Worm (Caenorhabditis elegans): ENCODE data around the gene Y59H11AR.3.

Y59H11AR.3 gene

ce11 chrIV:8608934-8609333 is 13.7 kb upstream of the Y59H11AR.3 start, which contains the start of gene F42A9.6:
Gene F42A9.6 (plus strand): TSS chrIV:8609234.
- no peak for TF ChIP-seq gmeb-1 (tag; optimal IDR thresholded peaks at IDR 0.05)
- TF ChIP-seq crh-2 (tag; optimal IDR thresholded peaks at IDR 0.05), result no peak
- TF ChIP-seq ceh-16 (tag; optimal IDR thresholded peaks at IDR 0.05), result no peak

ce11 chrIV:8608204-8608603 is 13.0 kb upstream of the Y59H11AR.3 start:
- TF ChIP-seq unc-55 (GFP tag; optimal IDR thresholded peaks at IDR 0.05), result peak; percentile 68
- no peak for TF ChIP-seq ZK546.5 (tag; optimal IDR thresholded peaks at IDR 0.05)
- peak; percentile 17 for TF ChIP-seq mab-5 (tag; optimal IDR thresholded peaks at IDR 0.05)

ce11 chrIV:8605217-8605616 is 10.0 kb upstream of the Y59H11AR.3 start:
- TF ChIP-seq unc-62 (GFP tag; optimal IDR thresholded peaks at IDR 0.05) (no peak), zag-1 (tag; optimal IDR thresholded peaks at IDR 0.05) (no peak), F13H6.1 (tag; optimal IDR thresholded peaks at IDR 0.05) (peak; percentile 33), C34F6.9 (tag; optimal IDR thresholded peaks at IDR 0.05) (peak; percentile 66), nhr-129 (tag; optimal IDR thresholded peaks at IDR 0.05) (peak; percentile 48), nhr-6 (tag; optimal IDR thresholded peaks at IDR 0.05) (peak; percentile 13), lsy-2 (tag; optimal IDR thresholded peaks at IDR 0.05) (peak in 1 of 2 experiments; percentile 49), sma-9 (GFP tag; optimal IDR thresholded peaks at IDR 0.05) (peak; percentile 67), sma-9 (tag; optimal IDR thresholded peaks at IDR 0.05) (no peak)

ce11 chrIV:8602877-8603276 is 7.7 kb upstream of the Y59H11AR.3 start, which contains the start of gene Y59H11AR.10:
Gene Y59H11AR.10 (plus strand): TSS chrIV:8603177.
- TF ChIP-seq mdl-1 (tag; optimal IDR thresholded peaks at IDR 0.05) (no peak), sma-3 (GFP tag; optimal IDR thresholded peaks at IDR 0.05) (no peak), lin-13 (GFP tag; optimal IDR thresholded peaks at IDR 0.05) (no peak), zag-1 (tag; optimal IDR thresholded peaks at IDR 0.05) (no peak), ztf-1 (GFP tag; conservative IDR thresholded peaks at IDR 0.05) (no peak), nhr-25 (tag; optimal IDR thresholded peaks at IDR 0.05) (no peak), unc-39 (tag; optimal IDR thresholded peaks at IDR 0.05) (no peak), blmp-1 (tag; optimal IDR thresholded peaks at IDR 0.05; ENCODE audit: insufficient read depth) (no peak), fos-1 (tag; optimal IDR thresholded peaks at IDR 0.05) (no peak)

ce11 chrIV:8600712-8601330 is 5.6 kb upstream of the Y59H11AR.3 start, which contains the start of gene Y59H11AR.4:
Gene Y59H11AR.4 (minus strand): TSS chrIV:8600762.
- TF ChIP-seq egl-27 (tag; optimal IDR thresholded peaks at IDR 0.05), result no peak
- no peak for TF ChIP-seq ceh-82 (tag; optimal IDR thresholded peaks at IDR 0.05)
- TF ChIP-seq sma-9 (GFP tag; optimal IDR thresholded peaks at IDR 0.05), result peak; percentile 6
- no peak for TF ChIP-seq sma-9 (tag; optimal IDR thresholded peaks at IDR 0.05)
- no peak for TF ChIP-seq elt-1 (tag; optimal IDR thresholded peaks at IDR 0.05)

ce11 chrIV:8597504-8597903 is 2.3 kb upstream of the Y59H11AR.3 start:
- TF ChIP-seq crh-2 (tag; optimal IDR thresholded peaks at IDR 0.05), result peak; percentile 5
- no peak for TF ChIP-seq sem-4 (tag; optimal IDR thresholded peaks at IDR 0.05)
- TF ChIP-seq ztf-11 (tag; optimal IDR thresholded peaks at IDR 0.05), result no peak
- TF ChIP-seq mbf-1 (tag; optimal IDR thresholded peaks at IDR 0.05), result no peak
- TF ChIP-seq gmeb-1 (tag; optimal IDR thresholded peaks at IDR 0.05), result peak; percentile 13
- peak; percentile 54 for TF ChIP-seq C34F6.9 (tag; optimal IDR thresholded peaks at IDR 0.05)
- TF ChIP-seq snpc-4 (tag; optimal IDR thresholded peaks at IDR 0.05), result no peak
- TF ChIP-seq elt-3 (tag; optimal IDR thresholded peaks at IDR 0.05), result no peak
- no peak for TF ChIP-seq nhr-25 (tag; optimal IDR thresholded peaks at IDR 0.05)
- no peak for TF ChIP-seq Y55F3AM.14 (GFP tag; optimal IDR thresholded peaks at IDR 0.05)
- no peak for TF ChIP-seq mdl-1 (tag; optimal IDR thresholded peaks at IDR 0.05)
- peak; percentile 52 for TF ChIP-seq sma-9 (GFP tag; optimal IDR thresholded peaks at IDR 0.05)
- TF ChIP-seq sma-9 (tag; optimal IDR thresholded peaks at IDR 0.05), result no peak
- no peak for TF ChIP-seq nhr-12 (tag; optimal IDR thresholded peaks at IDR 0.05)
- peak; percentile 8 to 57 for TF ChIP-seq lsy-2 (tag; optimal IDR thresholded peaks at IDR 0.05)
- no peak for TF ChIP-seq unc-39 (tag; optimal IDR thresholded peaks at IDR 0.05)
- TF ChIP-seq nhr-129 (tag; optimal IDR thresholded peaks at IDR 0.05), result peak; percentile 24
- TF ChIP-seq blmp-1 (tag; optimal IDR thresholded peaks at IDR 0.05; ENCODE audit: insufficient read depth), result peak; percentile 1
- TF ChIP-seq ceh-82 (tag; optimal IDR thresholded peaks at IDR 0.05), result no peak
- peak; percentile 56 for TF ChIP-seq unc-55 (GFP tag; optimal IDR thresholded peaks at IDR 0.05)
- TF ChIP-seq nhr-237 (tag; optimal IDR thresholded peaks at IDR 0.05), result no peak
- TF ChIP-seq fos-1 (tag; optimal IDR thresholded peaks at IDR 0.05), result no peak
- no peak for TF ChIP-seq peb-1 (tag; optimal IDR thresholded peaks at IDR 0.05)
- no peak for TF ChIP-seq R02D3.7 (tag; optimal IDR thresholded peaks at IDR 0.05)
